Fruit fly (Drosophila melanogaster) ovary, adult (tissue): ENCODE data around the gene CG34135.

Experiments used
- CG17801 ChIP-seq: fragments of 200-800 bp; optimal IDR thresholded peaks from 2 replicates; lab custom pipeline; 2019; ENCODE audit warnings: missing biosample characterization, mild to moderate bottlenecking, missing genetic modification characterization, moderate library complexity; ENCODE audit not compliant: partially characterized antibody

The CG34135 gene

DNA sequence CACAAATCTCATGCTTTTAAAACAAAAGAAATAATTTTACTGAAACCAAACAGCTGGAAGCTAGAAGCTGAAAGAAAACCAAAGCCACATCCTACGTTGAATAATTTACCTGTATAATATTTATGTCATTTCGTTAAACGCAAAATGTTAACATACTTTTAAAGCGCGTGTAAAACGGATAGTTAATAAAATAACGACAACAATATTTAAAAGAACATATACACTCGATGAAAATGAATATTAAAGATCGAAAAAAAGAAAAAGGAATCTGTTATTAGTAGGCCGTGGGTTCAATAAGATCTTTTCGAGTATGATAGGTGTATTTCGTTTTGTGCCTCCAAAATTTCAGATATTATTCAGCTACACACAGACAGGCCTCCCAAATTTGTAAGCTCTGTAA lies 46.9 kb downstream of the CG34135 start, which contains the start of gene CG8136:
Gene CG8136, plus strand, starts transcription at position 301 of the 400 bp plus-strand sequence.
- no peak for TF ChIP-seq CG17801 (GFP tag; lab: Kevin White, UChicago)

DNA sequence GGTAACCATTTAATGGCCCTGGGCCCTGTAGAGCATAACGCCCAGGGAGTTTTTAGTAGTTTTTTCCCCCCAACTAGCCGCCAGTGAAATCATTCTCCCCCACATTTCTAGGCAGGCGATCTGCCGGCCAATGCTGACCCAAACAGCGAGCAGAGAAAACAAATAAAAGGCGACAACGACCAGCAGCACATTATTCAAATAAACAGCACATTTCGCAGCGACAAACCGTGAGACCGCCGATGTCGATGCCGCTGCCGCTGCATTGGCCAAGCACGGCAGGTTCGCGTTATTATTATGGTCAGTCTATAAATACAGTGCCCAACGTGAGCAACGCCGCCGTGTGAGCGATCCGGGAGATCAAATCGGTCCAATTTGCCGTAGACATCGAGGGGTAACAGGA lies 49.1 kb downstream of the CG34135 start, which contains the start of gene CG11760:
Gene CG11760, plus strand, starts transcription at position 301 of the 400 bp plus-strand sequence.
- TF ChIP-seq CG17801 (GFP tag; lab: Kevin White, UChicago), result no peak

DNA sequence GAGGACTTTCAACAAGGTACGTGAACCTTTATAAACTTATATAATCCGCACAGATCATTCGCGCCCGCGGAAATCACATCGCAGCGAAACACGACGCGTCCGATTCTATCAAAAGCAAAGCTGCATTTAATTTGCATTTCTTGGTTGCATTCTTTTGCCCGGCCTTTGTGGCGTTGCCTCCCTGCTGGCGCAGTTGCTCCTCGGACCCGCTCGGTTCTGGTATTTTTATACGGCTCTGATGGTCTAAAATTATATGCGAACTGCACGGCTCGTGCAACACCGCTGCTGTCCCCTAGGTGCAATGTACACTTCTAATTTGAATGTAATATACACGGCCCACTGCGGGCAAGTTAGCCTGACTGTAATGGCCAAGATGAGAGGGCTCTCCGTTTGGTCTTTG lies 49.6 kb downstream of the CG34135 start, which contains the start of gene Cks85A:
Gene Cks85A, minus strand, starts transcription at position 101 of the 400 bp plus-strand sequence.
- TF ChIP-seq CG17801 (GFP tag; lab: Kevin White, UChicago), result no peak

DNA sequence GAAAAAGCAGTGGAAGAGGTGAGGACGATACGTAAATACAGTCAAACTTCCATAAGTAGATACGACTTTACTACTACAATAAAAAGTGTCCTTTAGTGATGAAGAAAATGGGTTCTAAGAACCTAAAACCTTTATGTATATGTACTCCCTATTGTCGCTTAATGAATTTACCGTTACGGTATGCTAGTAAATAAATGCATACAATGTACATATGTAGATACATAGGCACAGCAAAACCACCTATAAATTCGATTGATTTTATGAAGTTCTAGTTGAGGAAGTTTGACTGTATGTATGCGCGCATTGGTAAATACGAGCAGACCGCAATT lies 51.5 kb downstream of the CG34135 start:
- TF ChIP-seq CG17801 (GFP tag; lab: Kevin White, UChicago), result no peak

DNA sequence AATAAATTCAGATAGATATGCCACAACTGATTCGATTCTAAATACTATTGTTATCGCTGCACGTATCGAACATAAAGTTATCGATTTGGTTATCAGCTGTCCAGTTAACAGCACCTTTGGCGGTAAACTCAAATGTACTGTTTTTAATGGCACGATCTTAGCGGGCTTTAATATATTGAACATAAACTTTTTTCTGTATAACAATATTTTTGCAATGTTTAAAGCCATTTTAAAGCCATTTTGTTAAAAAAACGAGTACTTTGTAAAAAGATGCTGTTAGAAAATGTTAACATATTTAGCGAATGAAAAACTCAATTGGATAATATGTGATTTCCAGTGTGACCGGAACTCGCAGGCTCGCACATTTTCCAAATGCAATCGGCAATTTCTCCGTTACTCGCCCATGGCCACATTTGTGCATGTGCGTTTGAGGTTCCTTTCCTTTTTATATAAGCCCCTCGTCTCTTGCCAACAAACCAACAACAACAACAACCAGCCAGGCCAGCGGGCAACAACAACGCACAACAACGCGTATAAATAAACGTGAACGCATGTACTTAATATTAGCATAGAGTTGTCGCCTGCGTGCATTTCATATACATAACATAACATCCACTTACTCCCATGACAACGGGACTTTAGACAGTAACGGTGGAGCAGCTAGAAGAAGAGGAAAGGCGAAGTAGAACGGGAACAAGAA lies 52.0 kb downstream of the CG34135 start, which contains the start of gene TMEM216:
Gene TMEM216, plus strand, starts transcription at position 393 of the 700 bp plus-strand sequence.
- peak; percentile 2 for TF ChIP-seq CG17801 (GFP tag; lab: Kevin White, UChicago)

DNA sequence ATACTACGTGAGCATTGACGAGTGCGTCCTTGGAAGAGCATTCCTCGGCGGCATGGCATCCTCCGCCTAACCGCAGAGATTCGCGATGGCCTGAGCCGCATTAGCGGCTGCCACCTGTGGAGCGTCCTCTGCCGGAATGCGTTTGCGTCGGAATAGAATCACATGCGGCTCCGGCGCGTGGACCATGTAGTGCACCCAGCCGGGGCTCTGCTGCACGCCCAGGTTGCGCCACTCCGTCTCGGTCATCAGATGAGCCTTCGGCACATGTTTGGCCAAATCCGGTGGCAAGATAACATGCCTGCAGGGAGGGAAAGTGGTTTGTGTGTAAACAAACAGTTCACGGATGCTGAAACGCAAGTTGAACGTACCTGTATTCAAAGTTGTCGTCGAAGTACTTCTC lies 52.6 kb downstream of the CG34135 start:
- TF ChIP-seq CG17801 (GFP tag; lab: Kevin White, UChicago), result no peak

DNA sequence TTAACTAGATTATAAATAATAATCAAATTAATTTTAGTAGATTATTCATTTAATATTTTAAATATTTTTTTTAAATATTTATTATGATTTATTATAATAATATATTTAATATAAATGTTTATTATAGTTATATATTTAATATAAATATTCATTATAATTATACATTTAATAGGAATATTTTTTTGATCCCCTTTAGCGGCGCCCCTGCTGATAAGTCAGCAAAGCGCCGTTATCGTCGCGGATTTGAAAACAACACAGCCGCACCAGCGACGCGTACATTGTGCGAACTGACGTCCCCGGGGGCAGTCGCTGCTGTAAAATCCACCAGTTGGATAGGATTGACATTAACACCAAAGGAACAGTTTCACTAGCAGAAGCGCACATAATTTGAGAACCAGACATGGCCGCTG lies 55.3 kb downstream of the CG34135 start, which contains the start of gene CG8112:
Gene CG8112, plus strand, starts transcription at position 212 of the 410 bp plus-strand sequence.
- TF ChIP-seq CG17801 (GFP tag; lab: Kevin White, UChicago), result peak; percentile 76

DNA sequence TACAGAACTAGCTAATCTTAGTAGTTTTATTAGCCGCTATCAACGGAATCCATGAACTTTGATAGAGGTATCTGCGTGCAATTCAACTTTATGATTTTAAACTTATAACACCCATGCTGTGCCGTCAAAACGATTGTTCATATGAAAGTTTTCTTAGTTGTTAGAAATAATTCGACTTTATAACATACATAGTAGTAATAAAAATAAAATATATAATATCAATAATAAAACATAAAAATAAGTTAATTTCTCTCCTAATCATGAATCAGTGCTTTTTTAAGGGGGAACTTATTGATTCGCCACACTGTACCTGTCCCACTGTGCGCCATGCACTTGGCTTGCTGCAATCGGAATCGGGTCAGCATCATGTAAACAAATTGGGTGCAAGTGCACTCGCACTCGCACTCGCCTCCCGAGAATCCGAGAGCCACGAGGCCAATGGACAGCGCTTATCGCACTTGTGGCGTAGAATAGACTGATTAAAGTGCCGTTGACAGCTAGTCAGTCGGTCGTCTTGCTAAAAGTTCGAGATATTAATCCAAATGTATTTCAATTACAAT lies 56.0 kb downstream of the CG34135 start:
- no peak for TF ChIP-seq CG17801 (GFP tag; lab: Kevin White, UChicago)

DNA sequence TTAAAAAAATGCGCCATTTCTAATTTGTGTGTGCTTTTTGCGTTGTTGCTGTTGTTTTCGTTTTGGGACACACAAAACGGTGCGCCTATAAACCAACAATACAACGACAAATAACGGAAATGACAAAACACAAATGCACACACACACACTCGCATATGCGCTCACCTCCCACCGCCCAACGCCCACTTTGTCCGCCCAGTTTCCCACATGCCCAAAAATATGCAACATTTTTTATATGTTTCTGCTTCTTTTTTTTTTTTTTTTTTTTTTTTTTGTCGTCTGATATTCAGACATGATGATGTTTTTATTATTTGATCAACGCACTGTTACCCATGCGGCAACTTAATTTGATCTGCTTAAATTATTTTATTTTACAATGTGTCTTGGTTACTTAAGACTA lies 60.8 kb downstream of the CG34135 start:
- no peak for TF ChIP-seq CG17801 (GFP tag; lab: Kevin White, UChicago)

DNA sequence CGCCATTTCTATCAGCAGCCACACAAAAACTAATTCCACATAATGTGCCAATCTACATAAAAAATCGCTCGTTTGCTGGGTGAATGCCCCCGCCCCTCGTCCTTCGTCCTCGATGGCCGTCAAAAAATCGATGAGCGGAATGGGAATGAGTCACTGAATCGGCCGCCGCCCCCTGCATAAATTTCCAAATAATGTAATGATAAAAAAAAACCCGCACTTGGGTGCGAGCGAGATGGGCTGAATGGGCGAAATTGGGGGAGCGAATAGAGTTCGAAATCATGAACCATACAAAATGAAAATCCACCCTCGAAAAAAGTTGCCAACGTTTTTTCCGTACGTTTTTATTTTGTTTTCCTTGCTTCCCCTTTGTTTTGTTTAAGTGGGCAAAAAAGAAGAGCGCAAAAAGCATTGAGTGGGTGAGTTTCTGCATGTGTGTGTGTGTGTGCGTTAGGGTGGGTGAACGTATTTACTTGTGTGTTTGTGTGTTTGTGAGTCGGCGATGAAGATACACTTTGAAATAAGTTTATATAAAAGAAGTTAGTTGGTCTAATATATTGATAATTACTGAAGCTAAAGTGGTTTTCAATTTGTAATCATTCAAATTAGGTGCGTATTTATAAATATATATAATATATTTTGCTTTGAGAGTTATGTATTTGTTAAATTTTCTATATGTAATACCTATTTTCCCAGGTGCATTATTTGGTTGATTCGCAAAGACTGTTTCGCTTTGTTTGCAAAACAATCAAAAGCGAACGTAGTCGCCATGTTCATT lies 62.5 kb downstream of the CG34135 start:
- no peak for TF ChIP-seq CG17801 (GFP tag; lab: Kevin White, UChicago)

DNA sequence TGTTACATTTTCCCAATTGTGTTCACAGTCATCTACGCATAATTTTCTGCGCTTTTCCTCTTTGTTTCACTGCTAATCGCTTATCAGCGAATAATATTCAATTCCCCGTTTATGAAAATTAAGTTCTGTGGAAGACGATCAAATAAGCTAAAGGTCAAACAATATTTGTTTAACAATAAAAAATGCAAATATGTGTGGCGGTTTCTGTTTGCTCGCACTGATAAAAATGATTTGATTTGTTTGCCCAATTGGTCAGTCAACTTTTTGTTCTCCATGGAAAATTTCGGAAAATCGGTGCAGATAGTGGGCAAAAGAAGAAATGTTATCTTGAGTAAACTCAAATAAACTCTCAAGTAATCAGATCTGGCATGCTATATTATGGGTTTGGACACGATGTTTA lies 63.3 kb downstream of the CG34135 start:
- no peak for TF ChIP-seq CG17801 (GFP tag; lab: Kevin White, UChicago)

DNA sequence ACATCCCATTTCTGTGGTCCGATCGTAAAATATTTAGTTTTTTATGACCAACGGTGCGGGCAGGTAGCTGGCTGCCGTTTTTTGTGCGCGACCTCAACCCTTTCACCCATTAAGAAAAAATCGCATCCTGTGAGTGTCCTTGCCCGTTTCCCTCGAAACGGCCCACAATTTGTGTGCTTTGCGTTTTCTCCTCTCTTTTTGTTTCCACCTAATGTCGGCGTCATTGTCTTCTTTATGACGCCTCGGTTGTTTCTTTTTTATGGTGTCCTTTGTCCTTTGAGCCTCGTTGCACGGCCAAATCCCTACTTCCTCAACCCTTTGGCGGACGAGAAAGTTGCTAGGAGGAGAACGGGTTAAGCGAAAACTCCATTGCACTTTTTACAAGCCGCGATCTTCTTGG lies 66.8 kb downstream of the CG34135 start:
- TF ChIP-seq CG17801 (GFP tag; lab: Kevin White, UChicago), result no peak

DNA sequence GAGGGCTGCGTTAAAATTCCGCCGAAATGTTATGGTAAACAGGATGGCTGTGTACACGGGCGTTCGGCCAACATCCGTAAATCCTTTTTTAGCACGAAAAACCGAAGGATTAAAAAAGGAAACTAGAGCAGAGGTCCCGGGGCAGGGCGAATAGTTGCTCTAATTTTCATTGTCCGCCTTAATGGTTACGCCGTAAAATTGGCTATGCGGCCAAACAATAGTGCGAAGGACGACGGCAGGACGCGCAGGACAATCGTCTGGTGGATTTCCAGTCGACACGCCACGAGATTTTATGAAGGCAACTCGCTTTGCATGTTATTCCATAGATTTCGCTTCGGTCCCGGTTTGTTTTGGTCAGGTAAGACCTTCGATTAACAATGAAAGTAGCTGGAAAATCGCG lies 67.3 kb downstream of the CG34135 start:
- no peak for TF ChIP-seq CG17801 (GFP tag; lab: Kevin White, UChicago)

DNA sequence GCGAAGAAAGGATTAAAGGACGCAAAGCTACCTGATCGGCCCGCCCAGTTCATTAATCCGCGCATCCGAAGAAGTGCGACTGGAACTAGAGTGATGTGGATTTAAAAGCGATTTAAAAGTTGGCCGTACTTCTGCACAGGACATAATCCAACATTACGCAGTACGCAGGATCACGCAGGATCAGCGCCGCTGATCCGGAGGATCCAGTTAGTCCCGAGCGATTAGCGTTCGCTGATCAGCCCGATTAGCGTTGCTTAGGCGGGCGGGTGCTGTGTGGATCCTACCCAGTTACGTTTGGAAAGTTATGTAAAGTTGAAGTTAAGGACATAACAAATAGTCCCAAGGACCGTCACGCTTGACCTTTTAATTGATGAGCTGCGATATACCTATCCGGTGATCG lies 68.8 kb downstream of the CG34135 start:
- TF ChIP-seq CG17801 (GFP tag; lab: Kevin White, UChicago), result no peak
